Worm (Caenorhabditis elegans): Measurements from ENCODE around the gene mex-1.

mex-1 gene

DNA sequence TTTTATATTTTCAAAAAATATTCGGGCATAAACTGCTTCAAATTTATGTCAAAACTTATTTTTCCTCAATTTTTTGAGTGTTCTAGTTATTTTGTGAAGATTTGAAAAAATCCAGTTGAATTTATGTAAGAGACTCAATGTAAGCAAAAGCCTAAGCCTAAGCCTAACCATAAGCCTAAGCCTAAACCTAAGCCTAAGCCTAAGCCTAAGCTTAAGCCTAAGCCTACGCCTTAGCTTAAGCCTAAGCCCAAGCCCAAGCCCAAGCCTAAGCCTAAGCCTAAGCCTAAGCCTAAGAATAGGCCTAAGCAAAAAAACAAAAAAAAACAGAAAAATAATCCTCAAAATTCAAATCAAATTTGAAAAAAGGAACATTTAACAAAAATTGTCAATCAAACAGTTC, 38.3 kb upstream of the mex-1 start:
- TF ChIP-seq tbx-2 (tag; optimal IDR thresholded peaks at IDR 0.05) = no peak
- no peak for TF ChIP-seq ztf-4 (tag; optimal IDR thresholded peaks at IDR 0.05)

DNA sequence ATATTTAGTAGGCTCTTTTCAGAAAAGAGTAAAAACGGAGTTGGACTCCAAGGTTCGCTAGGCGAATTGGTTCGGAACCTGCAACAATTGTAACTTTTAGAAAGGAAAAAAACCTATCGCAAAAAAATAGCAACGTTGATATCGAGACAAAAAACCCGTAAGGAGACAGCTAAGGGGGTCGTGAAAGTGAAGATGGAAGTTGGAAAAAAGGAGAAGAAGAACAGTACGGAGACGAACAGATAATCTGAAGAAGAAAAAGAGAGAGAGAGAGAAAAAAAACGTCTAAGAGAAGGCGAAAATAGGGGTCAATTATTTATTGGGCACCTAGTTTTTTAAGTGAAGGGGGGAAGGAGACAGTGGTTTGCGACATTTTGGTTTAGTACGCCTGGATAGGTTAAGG, 33.2 kb upstream of the mex-1 start, which contains the start of gene lin-29:
lin-29 (minus strand) TSS at position 78 of the 400 bp plus-strand sequence.
- no peak for TF ChIP-seq elt-3 (tag; optimal IDR thresholded peaks at IDR 0.05)
- peak; percentile 73 for TF ChIP-seq blmp-1 (tag; optimal IDR thresholded peaks at IDR 0.05)

DNA sequence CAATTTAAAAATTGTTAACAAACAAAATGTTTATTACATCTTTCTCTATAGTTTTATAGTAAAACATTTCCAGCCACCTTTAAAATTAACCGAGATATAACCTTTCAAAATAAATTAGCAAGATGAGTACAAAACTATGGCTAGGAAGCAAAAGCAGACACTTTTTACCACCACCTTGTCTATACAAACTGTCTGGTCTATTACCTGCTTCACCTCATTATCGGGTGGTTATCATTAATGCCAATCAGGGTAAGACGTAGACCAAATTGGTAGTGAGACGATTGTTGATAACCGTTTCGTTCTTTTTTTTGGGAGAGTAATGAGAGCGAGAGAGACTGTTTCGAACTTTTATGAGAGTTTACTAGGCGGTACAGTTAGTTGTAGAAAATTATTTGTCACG, 32.0 kb upstream of the mex-1 start:
- TF ChIP-seq unc-30 (tag; optimal IDR thresholded peaks at IDR 0.05) (no peak), efl-1 (optimal IDR thresholded peaks at IDR 0.05) (no peak), efl-1 (GFP tag; optimal IDR thresholded peaks at IDR 0.05 in 1 of 2) (peak in 1 of 2 experiments; percentile 66)

DNA sequence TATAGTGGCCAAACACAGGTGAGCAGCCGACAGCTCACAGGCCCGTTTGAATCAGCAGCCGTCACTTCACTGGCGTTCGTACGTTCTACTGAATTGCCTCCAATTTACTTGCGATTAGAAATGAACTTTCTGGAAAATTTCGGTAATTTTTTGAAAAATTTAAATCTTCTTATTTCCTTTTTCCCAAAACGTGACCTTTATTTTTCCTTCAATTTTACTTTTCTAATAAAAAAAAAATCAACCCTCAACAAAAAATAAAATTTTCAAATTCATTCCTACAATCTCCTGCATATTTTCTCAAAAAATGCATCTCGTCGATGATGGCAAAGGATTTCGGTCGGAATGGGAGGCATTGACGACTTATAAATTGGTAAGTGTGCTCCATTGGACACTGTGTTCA, 20.0 kb upstream of the mex-1 start, which contains the start of gene W03C9.8:
W03C9.8 (plus strand) TSS at position 301 of the 400 bp plus-strand sequence.
- TF ChIP-seq ztf-11 (tag; optimal IDR thresholded peaks at IDR 0.05) (no peak), nhr-85 (tag) (no peak), grh-1 (GFP tag; IDR thresholded peaks at IDR 0.05) (no peak), unc-130 (tag; optimal IDR thresholded peaks at IDR 0.05) (no peak), skn-1 (tag; optimal IDR thresholded peaks at IDR 0.05) (no peak), C16A3.4 (tag; optimal IDR thresholded peaks at IDR 0.05) (no peak), C04F5.9 (tag; optimal IDR thresholded peaks at IDR 0.05) (no peak), blmp-1 (tag; optimal IDR thresholded peaks at IDR 0.05) (no peak)

DNA sequence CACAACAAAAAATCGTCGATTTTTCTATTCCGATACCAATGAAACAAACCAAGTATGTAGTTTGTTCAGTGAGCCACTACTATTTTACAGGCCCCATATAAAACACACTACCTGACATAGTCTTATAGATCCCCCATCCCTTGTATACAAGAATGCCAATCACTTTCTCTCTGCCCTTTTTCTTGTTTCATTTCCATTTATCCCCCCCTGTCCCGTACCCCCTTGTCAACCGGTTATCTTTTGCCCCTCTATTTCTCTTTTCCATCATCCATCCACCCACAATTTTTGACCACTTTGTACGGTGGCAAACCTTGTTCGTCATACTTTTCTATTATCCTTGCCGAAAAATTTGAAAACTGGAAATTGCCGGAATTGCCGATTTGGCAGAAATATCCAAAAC, 15.5 kb upstream of the mex-1 start:
- TF ChIP-seq blmp-1 (tag; optimal IDR thresholded peaks at IDR 0.05) = peak; percentile 90
- TF ChIP-seq C16A3.4 (tag; optimal IDR thresholded peaks at IDR 0.05) = no peak
- no peak for TF ChIP-seq swsn-7 (tag; optimal IDR thresholded peaks at IDR 0.05)
- TF ChIP-seq efl-1 (optimal IDR thresholded peaks at IDR 0.05) = no peak
- TF ChIP-seq efl-1 (GFP tag; optimal IDR thresholded peaks at IDR 0.05 in 1 of 2) = peak in 1 of 2 experiments; percentile 78
- TF ChIP-seq Y116A8C.19 (tag; optimal IDR thresholded peaks at IDR 0.05; ENCODE audit: borderline replicate concordance) = no peak
- TF ChIP-seq fkh-4 (tag; optimal IDR thresholded peaks at IDR 0.05; ENCODE audit: borderline replicate concordance) = no peak
- TF ChIP-seq aly-2 (tag; optimal IDR thresholded peaks at IDR 0.05) = no peak
- no peak for TF ChIP-seq zip-4 (GFP tag; optimal IDR thresholded peaks at IDR 0.05)
- TF ChIP-seq nhr-20 (tag; optimal IDR thresholded peaks at IDR 0.05) = no peak
- TF ChIP-seq dsc-1 (tag; optimal IDR thresholded peaks at IDR 0.05) = no peak
- peak in 1 of 6 experiments; percentile 6 for TF ChIP-seq elt-3 (tag; optimal IDR thresholded peaks at IDR 0.05)
- no peak for TF ChIP-seq ets-5 (GFP tag; IDR thresholded peaks at IDR 0.05)
- peak; percentile 5 for TF ChIP-seq pag-3 (tag; optimal IDR thresholded peaks at IDR 0.05; ENCODE audit: borderline replicate concordance, insufficient read depth)
- no peak for TF ChIP-seq mab-9 (GFP tag; IDR thresholded peaks at IDR 0.05)

DNA sequence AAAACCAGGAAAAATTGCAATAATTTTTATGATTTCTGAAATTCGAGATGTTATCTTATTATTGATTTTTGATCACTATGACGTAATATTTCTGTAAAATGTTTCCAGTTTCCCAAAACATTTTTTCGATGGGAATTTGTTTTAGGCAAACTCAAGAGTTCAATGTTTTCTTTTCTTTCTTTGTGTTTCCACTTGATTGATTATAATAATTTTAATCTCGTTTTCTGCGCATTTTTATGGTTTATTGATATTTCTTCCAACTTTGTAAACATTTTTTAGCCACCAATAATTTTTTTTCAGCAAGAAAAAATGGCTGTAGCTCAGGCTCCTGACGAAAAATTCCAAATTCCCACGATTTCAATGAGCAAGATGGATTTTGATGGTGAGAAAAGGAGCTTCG, 14.2 kb upstream of the mex-1 start, which contains the start of gene W03C9.6:
W03C9.6 (plus strand) TSS at position 301 of the 400 bp plus-strand sequence.
- TF ChIP-seq nhr-12 (tag; optimal IDR thresholded peaks at IDR 0.05) = no peak

DNA sequence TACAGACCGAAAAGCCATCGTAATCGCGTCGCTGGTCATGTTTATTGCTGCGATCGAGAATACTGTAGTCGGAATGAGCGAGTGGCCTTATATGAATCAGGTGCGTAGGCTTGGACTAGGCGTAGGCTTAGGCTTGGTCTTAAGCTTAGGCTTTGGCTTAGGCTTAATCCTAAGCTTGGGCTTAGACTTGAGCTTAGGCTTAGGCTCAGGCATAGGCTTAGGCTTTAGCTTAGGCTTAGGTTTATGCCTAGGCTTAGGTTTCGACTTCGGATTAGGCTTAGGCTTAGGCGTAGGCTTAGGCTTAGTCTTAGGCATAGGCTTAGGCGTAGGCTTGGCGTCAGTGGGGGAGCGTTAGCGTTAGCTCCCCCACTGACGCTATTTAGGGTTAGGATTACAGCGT, 13.6 kb upstream of the mex-1 start:
- TF ChIP-seq nhr-19 (GFP tag; conservative IDR thresholded peaks at IDR 0.05) = no peak
- no peak for TF ChIP-seq pax-3 (tag; optimal IDR thresholded peaks at IDR 0.05)
- no peak for TF ChIP-seq aha-1 (tag; optimal IDR thresholded peaks at IDR 0.05)
- TF ChIP-seq unc-62 (GFP tag; optimal IDR thresholded peaks at IDR 0.05) = no peak
- no peak for TF ChIP-seq zip-4 (GFP tag; optimal IDR thresholded peaks at IDR 0.05)
- TF ChIP-seq ets-5 (GFP tag; IDR thresholded peaks at IDR 0.05) = no peak
- TF ChIP-seq lin-13 (GFP tag; optimal IDR thresholded peaks at IDR 0.05) = no peak
- no peak for TF ChIP-seq efl-3 (GFP tag; optimal IDR thresholded peaks at IDR 0.05)
- TF ChIP-seq elt-2 (tag; optimal IDR thresholded peaks at IDR 0.05) = no peak
- TF ChIP-seq nhr-76 (tag; optimal IDR thresholded peaks at IDR 0.05) = no peak
- no peak for TF ChIP-seq unc-130 (tag; optimal IDR thresholded peaks at IDR 0.05)
- no peak for TF ChIP-seq irx-1 (tag; optimal IDR thresholded peaks at IDR 0.05)
- TF ChIP-seq mef-2 (tag; optimal IDR thresholded peaks at IDR 0.05) = no peak
- TF ChIP-seq grh-1 (GFP tag; IDR thresholded peaks at IDR 0.05) = no peak
- TF ChIP-seq nhr-20 (tag; optimal IDR thresholded peaks at IDR 0.05) = no peak
- no peak for TF ChIP-seq swsn-7 (tag; optimal IDR thresholded peaks at IDR 0.05)
- TF ChIP-seq xbp-1 (tag; optimal IDR thresholded peaks at IDR 0.05) = no peak
- TF ChIP-seq ztf-4 (tag; optimal IDR thresholded peaks at IDR 0.05) = no peak
- TF ChIP-seq C34B4.2 (tag; optimal IDR thresholded peaks at IDR 0.05) = no peak
